Fruit fly (Drosophila melanogaster) whole organism, adult: Measurements from ENCODE around the gene Lcp65Ad.

Experiments used
- CG11617 ChIP-seq: fragments of 200-800 bp; sonication (Bioruptor generic); optimal IDR thresholded peaks from 2 replicates; lab custom pipeline; 2017; ENCODE audit warnings: mild to moderate bottlenecking, missing biosample characterization, missing genetic modification reagents, missing genetic modification characterization
- CG12768 ChIP-seq: fragments of 200-800 bp; sonication (Bioruptor generic); optimal IDR thresholded peaks from 2 replicates; lab custom pipeline; 2017; ENCODE audit warnings: missing biosample characterization, missing genetic modification characterization, mild to moderate bottlenecking, moderate library complexity, missing genetic modification reagents
- CG14711 ChIP-seq: fragments of 200-800 bp; sonication (Bioruptor generic); optimal IDR thresholded peaks from 2 replicates; lab custom pipeline; 2018; ENCODE audit warnings: missing biosample characterization, mild to moderate bottlenecking, missing genetic modification characterization, moderate library complexity
- CG1620 ChIP-seq: fragments of 200-800 bp; sonication (Bioruptor generic); optimal IDR thresholded peaks from 2 replicates; lab custom pipeline; 2016; ENCODE audit warnings: missing biosample characterization, missing genetic modification characterization
- CG33017 ChIP-seq: fragments of 200-800 bp; sonication (Bioruptor generic); optimal IDR thresholded peaks from 2 replicates; lab custom pipeline; 2018; ENCODE audit warnings: missing biosample characterization, mild to moderate bottlenecking, missing genetic modification characterization, moderate library complexity
- CG5204 ChIP-seq: fragments of 200-800 bp; sonication (Bioruptor generic); optimal IDR thresholded peaks from 2 replicates; lab custom pipeline; 2016; ENCODE audit warnings: missing biosample characterization, missing genetic modification characterization
- CG7045 ChIP-seq: fragments of 200-800 bp; sonication (Bioruptor generic); optimal IDR thresholded peaks from 2 replicates; lab custom pipeline; 2017; ENCODE audit warnings: missing biosample characterization, mild to moderate bottlenecking, missing genetic modification characterization
- CG7101 ChIP-seq: fragments of 200-800 bp; sonication (Bioruptor generic); optimal IDR thresholded peaks from 2 replicates; lab custom pipeline; 2018; ENCODE audit warnings: missing biosample characterization, mild to moderate bottlenecking, missing genetic modification characterization, moderate library complexity
- Clk ChIP-seq: fragments of 200-800 bp; sonication (Bioruptor generic); optimal IDR thresholded peaks from 2 replicates; lab custom pipeline; 2017; ENCODE audit warnings: missing biosample characterization, missing genetic modification characterization
- Crg-1 ChIP-seq: fragments of 200-800 bp; sonication (Bioruptor generic); optimal IDR thresholded peaks from 2 replicates; lab custom pipeline; 2016; ENCODE audit warnings: missing biosample characterization, missing genetic modification characterization
- Hr96 ChIP-seq: fragments of 200-800 bp; sonication (Bioruptor generic); optimal IDR thresholded peaks from 2 replicates; lab custom pipeline; 2016; ENCODE audit warnings: missing biosample characterization, missing genetic modification characterization
- Mnt ChIP-seq: fragments of 200-800 bp; sonication (Bioruptor generic); optimal IDR thresholded peaks from 2 replicates; lab custom pipeline; 2016; ENCODE audit warnings: missing biosample characterization, mild to moderate bottlenecking, missing genetic modification characterization
- bab1 ChIP-seq: fragments of 200-800 bp; sonication (Bioruptor generic); optimal IDR thresholded peaks from 3 replicates; lab custom pipeline; 2019; ENCODE audit warnings: missing biosample characterization, mild to moderate bottlenecking, missing genetic modification characterization, moderate library complexity
- cic ChIP-seq: fragments of 200-800 bp; sonication (Bioruptor generic); optimal IDR thresholded peaks from 2 replicates; lab custom pipeline; 2017; ENCODE audit warnings: missing biosample characterization, mild to moderate bottlenecking, missing genetic modification characterization, moderate library complexity
- cnc ChIP-seq, 2 experiments: fragments of >200 bp; optimal IDR thresholded peaks; 2 replicates each; lab custom pipeline; 2017
- kay ChIP-seq: fragments of 200-800 bp; sonication (Bioruptor generic); peaks from one replicate; lab custom pipeline; 2016; ENCODE audit warnings: missing biosample characterization, missing genetic modification characterization, borderline replicate concordance
- ovo ChIP-seq: fragments of 200-800 bp; sonication (Bioruptor generic); optimal IDR thresholded peaks from 2 replicates; lab custom pipeline; 2016; ENCODE audit warnings: missing biosample characterization, missing genetic modification characterization
- pad ChIP-seq: fragments of 200-800 bp; sonication (Bioruptor generic); optimal IDR thresholded peaks from 3 replicates; lab custom pipeline; 2017; ENCODE audit warnings: missing biosample characterization, missing genetic modification characterization, mild to moderate bottlenecking, moderate library complexity, missing genetic modification reagents
- tj ChIP-seq: fragments of 200-800 bp; sonication (Bioruptor generic); optimal IDR thresholded peaks from 3 replicates; lab custom pipeline; 2017; ENCODE audit warnings: missing biosample characterization, mild to moderate bottlenecking, missing genetic modification characterization, moderate library complexity
- toe ChIP-seq: fragments of 200-800 bp; sonication (Bioruptor generic); optimal IDR thresholded peaks from 2 replicates; lab custom pipeline; 2016; ENCODE audit warnings: missing biosample characterization, missing genetic modification characterization

The Lcp65Ad gene

dm6 chr3L:6162483-6163128 lies 19.4 kb downstream of the Lcp65Ad start, which contains the start of gene Prdm13:
Gene Prdm13 (plus strand): TSS chr3L:6163127.
- TF ChIP-seq Hr96 (GFP tag; lab: Kevin White, UChicago) (no peak), CG7101 (tag; lab: Kevin White, UChicago) (no peak), CG11617 (no peak), kay (GFP tag; lab: Kevin White, UChicago) (no peak), ovo (GFP tag; lab: Kevin White, UChicago) (no peak), cnc (optimal IDR thresholded peaks at IDR 0.05; lab: Kevin White, UChicago) (no peak), toe (GFP tag; lab: Kevin White, UChicago) (no peak), bab1 (GFP tag; lab: Kevin White, UChicago) (no peak), CG12768 (GFP tag; lab: Kevin White, UChicago) (no peak), CG5204 (GFP tag; lab: Kevin White, UChicago) (no peak)

- TF ChIP-seq CG12768 (GFP tag; lab: Kevin White, UChicago) (peak; percentile 32), pad (GFP tag; lab: Kevin White, UChicago) (no peak), CG33017 (no peak), Hr96 (GFP tag; lab: Kevin White, UChicago) (no peak), cic (GFP tag; lab: Kevin White, UChicago) (no peak), toe (GFP tag; lab: Kevin White, UChicago) (peak; percentile 24), Mnt (GFP tag; lab: Kevin White, UChicago) (peak; percentile 20), bab1 (GFP tag; lab: Kevin White, UChicago) (no peak), CG5204 (GFP tag; lab: Kevin White, UChicago) (no peak), CG14711 (tag; lab: Kevin White, UChicago) (peak; percentile 48), CG7101 (tag; lab: Kevin White, UChicago) (peak; percentile 30), CG7045 (GFP tag; lab: Kevin White, UChicago) (peak; percentile 37), ovo (GFP tag; lab: Kevin White, UChicago) (no peak), Crg-1 (GFP tag; lab: Kevin White, UChicago) (no peak), cnc (optimal IDR thresholded peaks at IDR 0.05; lab: Kevin White, UChicago) (no peak), CG11617 (peak; percentile 27), Clk (no peak), kay (GFP tag; lab: Kevin White, UChicago) (no peak), tj (GFP tag; lab: Kevin White, UChicago) (no peak), CG1620 (GFP tag; lab: Kevin White, UChicago) (peak; percentile 3)
Measured at dm6 chr3L:6173826-6174255, 30.6 kb downstream of the Lcp65Ad start, which contains the start of the genes fmt and CG7376. Gene fmt (minus strand): TSS chr3L:6173880. Gene CG7376 (plus strand): TSS chr3L:6174248.

- TF ChIP-seq ovo (GFP tag; lab: Kevin White, UChicago) (peak; percentile 52), CG7045 (GFP tag; lab: Kevin White, UChicago) (peak; percentile 67), bab1 (GFP tag; lab: Kevin White, UChicago) (peak; percentile 61), CG12768 (GFP tag; lab: Kevin White, UChicago) (peak; percentile 73), CG5204 (GFP tag; lab: Kevin White, UChicago) (no peak), CG1620 (GFP tag; lab: Kevin White, UChicago) (peak; percentile 82), Clk (peak; percentile 52), CG33017 (peak; percentile 45), CG11617 (peak; percentile 75), CG14711 (tag; lab: Kevin White, UChicago) (peak; percentile 76), kay (GFP tag; lab: Kevin White, UChicago) (no peak), toe (GFP tag; lab: Kevin White, UChicago) (peak; percentile 79), pad (GFP tag; lab: Kevin White, UChicago) (peak; percentile 70), cic (GFP tag; lab: Kevin White, UChicago) (peak; percentile 23), CG7101 (tag; lab: Kevin White, UChicago) (peak; percentile 77), Crg-1 (GFP tag; lab: Kevin White, UChicago) (peak; percentile 74), Mnt (GFP tag; lab: Kevin White, UChicago) (peak; percentile 41), cnc (optimal IDR thresholded peaks at IDR 0.05; lab: Kevin White, UChicago) (no peak), Hr96 (GFP tag; lab: Kevin White, UChicago) (peak; percentile 68), tj (GFP tag; lab: Kevin White, UChicago) (peak; percentile 42)
Measured at dm6 chr3L:6181776-6182175, 38.6 kb downstream of the Lcp65Ad start, which contains the start of gene CG10274. Gene CG10274 (minus strand): TSS chr3L:6181829.

- TF ChIP-seq bab1 (GFP tag; lab: Kevin White, UChicago): peak; percentile 84
- peak; percentile 75 for TF ChIP-seq CG33017
- peak; percentile 78 for TF ChIP-seq tj (GFP tag; lab: Kevin White, UChicago)
- peak; percentile 60 for TF ChIP-seq toe (GFP tag; lab: Kevin White, UChicago)
- peak; percentile 76 for TF ChIP-seq CG12768 (GFP tag; lab: Kevin White, UChicago)
- peak; percentile 100 for TF ChIP-seq Mnt (GFP tag; lab: Kevin White, UChicago)
- no peak for TF ChIP-seq cnc (optimal IDR thresholded peaks at IDR 0.05; lab: Kevin White, UChicago)
- peak; percentile 3 for TF ChIP-seq ovo (GFP tag; lab: Kevin White, UChicago)
- TF ChIP-seq cic (GFP tag; lab: Kevin White, UChicago): peak; percentile 98
- peak; percentile 74 for TF ChIP-seq CG7101 (tag; lab: Kevin White, UChicago)
- peak; percentile 54 for TF ChIP-seq pad (GFP tag; lab: Kevin White, UChicago)
- peak; percentile 78 for TF ChIP-seq CG7045 (GFP tag; lab: Kevin White, UChicago)
- TF ChIP-seq CG14711 (tag; lab: Kevin White, UChicago): peak; percentile 74
- peak; percentile 65 for TF ChIP-seq Hr96 (GFP tag; lab: Kevin White, UChicago)
- peak; percentile 54 for TF ChIP-seq Crg-1 (GFP tag; lab: Kevin White, UChicago)
- TF ChIP-seq kay (GFP tag; lab: Kevin White, UChicago): no peak
- TF ChIP-seq CG5204 (GFP tag; lab: Kevin White, UChicago): peak; percentile 64
- TF ChIP-seq CG11617: peak; percentile 82
- TF ChIP-seq Clk: peak; percentile 66
- TF ChIP-seq CG1620 (GFP tag; lab: Kevin White, UChicago): peak; percentile 76
Measured at dm6 chr3L:6184884-6185438, 41.8 kb downstream of the Lcp65Ad start, which contains the start of the genes D19B and CG43293. Gene D19B (minus strand): TSS chr3L:6184920. Gene CG43293 (plus strand): TSS chr3L:6185189.
